Worm (Caenorhabditis elegans) whole organism, dauer: Measurements from ENCODE around the gene fask-1.

ENCODE experiments used
- unc-62 ChIP-seq: sonication (generic microtip); optimal IDR thresholded peaks from 2 replicates; lab custom pipeline; 2017; ENCODE audit warnings: missing biosample characterization, missing genetic modification reagents, missing genetic modification characterization

Gene fask-1

ce11 chrIV:13100415-13100814, at the start of gene fask-1:
Gene fask-1, plus strand, starts transcription at chrIV:13100715.
- TF ChIP-seq unc-62, result no peak

ce11 chrIV:13051073-13051472, 49.4 kb upstream of the fask-1 start, which contains the start of gene scl-11:
Gene scl-11, plus strand, starts transcription at chrIV:13051373.
- TF ChIP-seq unc-62, result no peak

ce11 chrIV:13052568-13052967, 47.9 kb upstream of the fask-1 start, which contains the start of gene F49E11.7:
Gene F49E11.7, plus strand, starts transcription at chrIV:13052868.
- TF ChIP-seq unc-62, result no peak

DNA sequence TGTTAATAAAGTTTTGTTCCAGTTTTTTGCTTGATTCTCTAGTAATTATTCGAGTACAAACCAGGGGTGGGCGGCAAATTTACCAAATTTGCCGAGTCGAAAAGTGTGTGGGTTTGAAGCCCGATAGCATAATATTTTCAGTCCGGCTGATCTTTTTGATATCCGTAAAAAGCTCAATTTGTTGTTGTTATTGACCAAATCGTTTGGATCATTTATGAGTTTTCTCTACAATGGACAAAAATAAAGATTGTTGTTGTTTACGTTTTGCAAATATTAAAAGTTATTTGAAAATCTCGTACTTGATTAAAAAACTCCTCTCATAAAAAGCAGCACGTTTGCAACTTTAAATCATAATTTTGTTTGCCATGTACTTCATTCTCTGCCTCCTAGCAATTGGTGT, 44.5 kb upstream of the fask-1 start, which contains the start of gene scl-1:
TSS of gene scl-1 (plus strand) at position 301 of the 400 bp plus-strand sequence.
- no peak for TF ChIP-seq unc-62

DNA sequence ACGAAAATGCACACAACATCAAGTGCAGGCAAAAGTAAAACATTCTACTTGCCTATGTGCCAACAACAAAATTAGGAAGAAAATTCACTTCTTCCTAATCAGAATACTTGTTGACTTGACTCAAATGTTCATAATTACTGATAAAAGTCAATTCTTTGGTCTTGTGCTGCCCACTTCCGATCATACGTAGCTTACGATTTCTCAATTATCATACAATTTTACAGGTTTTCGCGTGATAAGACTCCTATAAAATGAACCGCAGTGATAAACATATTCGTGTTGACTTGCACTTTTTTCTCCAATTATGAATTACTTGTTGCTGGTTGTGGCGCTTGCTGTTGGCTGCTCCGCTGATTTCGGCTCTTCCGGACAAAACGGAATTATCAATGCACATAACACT, 43.1 kb upstream of the fask-1 start, which contains the start of gene scl-2:
TSS of gene scl-2 (plus strand) at position 293 of the 400 bp plus-strand sequence.
- TF ChIP-seq unc-62, result no peak

- TF ChIP-seq unc-62, result no peak
Observed at ce11 chrIV:13059284-13059683, 41.2 kb upstream of the fask-1 start, which contains the start of gene scl-3. Gene scl-3, plus strand, starts transcription at chrIV:13059584.

DNA sequence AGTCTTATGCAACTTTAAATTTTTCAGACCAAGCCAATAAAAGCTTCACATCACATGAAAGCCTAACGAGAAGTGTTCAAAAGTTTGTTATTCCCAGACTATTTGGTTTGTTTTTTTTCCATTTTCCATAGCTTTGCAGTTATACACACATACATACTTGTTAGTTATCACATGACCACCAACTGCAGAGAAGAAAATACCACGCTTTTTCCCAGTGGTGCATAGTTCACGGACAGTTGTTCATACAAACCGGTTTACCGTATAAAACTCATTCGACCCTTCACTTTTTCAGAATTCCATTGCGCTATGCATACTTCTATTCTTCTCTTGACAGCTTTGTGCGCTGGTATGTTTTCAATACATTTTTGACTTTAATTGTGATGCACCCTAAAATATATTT, 36.8 kb upstream of the fask-1 start, which contains the start of gene scl-5:
TSS of gene scl-5 (plus strand) at position 301 of the 400 bp plus-strand sequence.
- no peak for TF ChIP-seq unc-62

ce11 chrIV:13066044-13066443, 34.5 kb upstream of the fask-1 start:
- no peak for TF ChIP-seq unc-62

DNA sequence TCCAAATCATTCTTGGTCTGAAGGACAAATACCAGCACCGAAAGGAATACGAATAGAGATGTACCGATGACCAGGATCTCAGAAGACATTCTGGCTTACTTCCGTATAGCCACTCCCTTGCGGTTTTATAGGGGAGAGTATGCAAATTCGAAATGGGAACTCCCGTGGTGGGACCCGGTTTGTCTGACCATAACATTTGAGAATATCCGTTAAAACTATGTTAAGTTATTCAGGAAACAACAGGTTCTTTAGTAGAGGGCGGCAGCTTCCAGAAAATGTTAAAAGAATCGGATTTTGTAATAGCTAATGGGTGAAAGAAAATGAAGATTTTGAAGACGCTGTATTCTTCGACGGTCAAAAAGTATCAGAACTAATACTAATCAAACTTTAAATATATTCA, 33.3 kb upstream of the fask-1 start, which contains the start of gene col-131:
TSS of gene col-131 (minus strand) at position 101 of the 400 bp plus-strand sequence.
- no peak for TF ChIP-seq unc-62

- TF ChIP-seq unc-62, result no peak
Observed at ce11 chrIV:13068451-13068850, 32.1 kb upstream of the fask-1 start, which contains the start of gene scl-6. Gene scl-6, plus strand, starts transcription at chrIV:13068751.

DNA sequence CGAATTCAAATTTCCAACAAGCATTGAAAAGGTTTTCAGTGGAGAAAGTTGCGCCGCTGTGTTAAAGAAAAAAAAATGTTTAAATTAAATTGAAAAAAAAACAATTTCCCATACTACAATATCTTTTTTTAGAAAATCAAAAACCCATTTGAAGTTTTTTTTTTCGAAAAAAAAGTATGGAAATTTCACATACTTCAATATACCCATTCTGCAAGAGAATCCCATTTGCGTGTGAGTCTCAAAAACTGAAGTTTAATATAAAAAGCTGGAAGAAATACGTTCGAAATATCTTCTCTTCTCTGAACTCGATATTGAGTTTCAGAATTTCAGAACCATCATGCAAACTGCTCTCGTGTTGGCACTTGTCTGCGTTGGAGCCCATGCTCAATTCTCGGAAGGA, 30.4 kb upstream of the fask-1 start, which contains the start of gene scl-7:
TSS of gene scl-7 (plus strand) at position 301 of the 400 bp plus-strand sequence.
- TF ChIP-seq unc-62, result no peak

DNA sequence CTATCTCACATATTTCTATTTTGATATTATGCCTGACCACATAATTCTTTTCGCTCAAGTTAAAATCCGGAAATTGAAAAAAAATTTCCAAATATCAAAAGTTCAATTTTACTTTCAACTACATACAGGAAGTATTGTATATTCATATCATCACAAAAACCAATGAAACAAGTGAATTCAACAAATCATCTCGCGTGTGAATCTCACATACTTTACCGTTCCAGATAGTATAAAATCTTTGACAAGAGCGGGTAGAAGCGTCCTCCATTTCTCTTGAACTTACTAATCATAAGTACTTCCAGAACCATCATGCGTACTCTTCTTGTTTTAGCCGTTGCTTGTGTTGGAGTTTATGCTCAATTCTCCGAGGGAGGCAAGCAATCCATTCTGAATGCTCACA, 29.1 kb upstream of the fask-1 start, which contains the start of gene scl-8:
TSS of gene scl-8 (plus strand) at position 301 of the 400 bp plus-strand sequence.
- TF ChIP-seq unc-62, result no peak

DNA sequence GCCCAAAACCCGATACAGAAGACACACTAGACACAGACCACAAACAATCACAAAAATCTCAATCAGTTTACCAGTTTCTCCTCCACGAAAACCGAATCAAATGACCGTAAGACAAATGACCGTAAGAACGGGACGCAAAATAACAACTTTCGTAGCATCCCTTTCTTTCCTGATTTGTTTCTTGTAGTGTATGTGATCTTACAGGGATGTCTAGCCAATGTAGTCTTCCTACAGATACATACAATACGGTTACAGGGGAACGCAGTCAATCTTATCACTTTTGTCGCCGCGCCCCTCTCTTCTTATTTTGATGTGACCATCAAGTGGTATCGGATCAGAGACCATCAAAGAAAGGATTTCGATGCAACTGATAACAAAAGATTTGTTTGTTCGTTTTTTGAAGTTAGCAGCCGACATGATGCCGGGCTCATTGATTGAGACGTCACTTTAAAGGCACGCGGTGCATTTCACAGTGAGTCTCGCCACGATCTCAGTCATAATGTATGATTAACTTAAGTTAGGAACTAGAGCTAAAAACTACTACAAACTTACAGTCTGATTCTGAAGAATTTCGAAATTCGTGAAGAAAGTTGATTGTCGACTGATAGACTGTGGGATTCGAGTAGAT, 24.8 kb upstream of the fask-1 start:
- no peak for TF ChIP-seq unc-62

DNA sequence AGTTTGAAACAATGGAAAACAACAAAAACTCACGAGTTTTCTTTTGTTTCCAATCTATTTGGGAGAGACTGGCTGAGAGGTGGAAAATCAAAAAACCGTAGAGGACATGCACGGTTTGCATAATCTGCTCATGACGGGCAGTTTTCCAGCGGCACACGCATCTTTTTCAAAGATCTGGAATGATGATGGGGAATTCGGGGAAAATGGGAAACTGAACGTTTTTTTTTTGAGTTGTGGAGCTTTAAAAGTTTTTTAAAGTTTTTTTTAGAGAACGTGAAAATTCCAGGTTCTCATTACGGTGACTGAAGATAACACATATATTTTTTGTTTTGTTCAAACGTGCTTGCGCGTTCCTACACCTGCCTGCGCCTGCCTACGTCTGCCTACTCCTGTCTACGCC, 23.9 kb upstream of the fask-1 start, which contains the start of gene C39E9.7:
TSS of gene C39E9.7 (minus strand) at position 101 of the 400 bp plus-strand sequence.
- no peak for TF ChIP-seq unc-62

DNA sequence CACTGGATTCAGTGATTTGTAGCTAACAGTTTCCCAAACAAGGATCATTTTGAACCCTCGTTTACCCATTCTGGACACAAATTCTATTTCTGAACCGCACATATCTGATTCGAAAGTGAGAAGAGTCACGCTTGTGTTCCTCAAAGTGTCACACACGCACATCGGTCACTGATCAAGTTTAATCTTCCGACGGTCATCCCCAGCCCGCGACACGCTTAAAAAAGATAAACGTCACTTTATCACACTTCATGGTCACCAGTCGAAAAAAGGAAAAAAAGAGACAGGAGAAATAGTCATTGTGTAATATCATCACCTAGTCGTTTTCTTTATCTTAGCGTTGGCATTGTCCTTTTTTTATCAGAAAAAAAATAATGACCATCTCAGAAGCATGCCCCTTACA, 22.8 kb upstream of the fask-1 start:
- no peak for TF ChIP-seq unc-62

ce11 chrIV:13078342-13078741, 22.2 kb upstream of the fask-1 start:
- no peak for TF ChIP-seq unc-62

DNA sequence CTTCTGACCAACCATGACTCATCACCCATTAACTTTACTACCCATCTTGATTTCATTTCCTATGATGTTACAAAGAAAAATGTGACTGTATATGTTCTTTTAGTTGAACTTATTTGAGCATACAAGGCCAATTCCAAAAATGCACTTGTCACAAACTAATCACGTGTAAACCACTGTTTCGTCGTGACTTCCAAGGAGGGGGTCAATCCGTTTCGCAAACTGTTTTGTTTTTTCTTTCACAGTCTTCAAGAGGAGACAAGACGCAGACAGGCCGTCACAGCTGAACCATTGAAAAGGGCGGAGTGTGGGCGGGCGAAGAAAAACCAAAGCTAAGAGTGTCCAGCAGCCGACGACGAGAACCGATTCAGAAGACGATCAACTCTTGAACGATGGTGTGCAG, 21.4 kb upstream of the fask-1 start, which contains the start of gene C39E9.8:
TSS of gene C39E9.8 (plus strand) at position 328 of the 400 bp plus-strand sequence.
- TF ChIP-seq unc-62, result no peak

- no peak for TF ChIP-seq unc-62
Observed at ce11 chrIV:13080185-13080584, 20.3 kb upstream of the fask-1 start.
